Worm (Caenorhabditis elegans): Measurements from ENCODE around the gene srz-25.

ce11 chrV:17508493-17508892, 31.9 kb upstream of the srz-25 start, which contains the start of gene srw-32:
- no peak for TF ChIP-seq ref-1 (GFP tag; conservative IDR thresholded peaks at IDR 0.05)
- no peak for TF ChIP-seq flt-1 (GFP tag; IDR thresholded peaks at IDR 0.05)
- no peak for TF ChIP-seq klf-2 (GFP tag; conservative IDR thresholded peaks at IDR 0.05)
- no peak for TF ChIP-seq T22C8.4 (GFP tag; IDR thresholded peaks at IDR 0.05)
- TF ChIP-seq med-1 (GFP tag; optimal IDR thresholded peaks at IDR 0.05; ENCODE audit: insufficient read depth) = no peak
- no peak for TF ChIP-seq ztf-23 (GFP tag; IDR thresholded peaks at IDR 0.05)
- TF ChIP-seq tab-1 (GFP tag; IDR thresholded peaks at IDR 0.05) = no peak
- no peak for TF ChIP-seq cog-1 (tag; optimal IDR thresholded peaks at IDR 0.05)
